Worm (Caenorhabditis elegans) whole organism, L3 larva: Measurements from ENCODE around the gene gpd-3.

Experiments
- aly-2 ChIP-seq: fragments of 150-350 bp; optimal IDR thresholded peaks from 2 replicates; lab custom pipeline; 2014; ENCODE audit warnings: missing biosample characterization, missing genetic modification characterization
- elt-3 ChIP-seq, 3 experiments: fragments of 150-350 bp in 1 of 3; sonication (generic microtip) in 2 of 3; optimal IDR thresholded peaks; 2 replicates in 2 of 3; 4 replicates in 1 of 3; lab custom pipeline; 2014 to 2017; ENCODE audit warnings: missing biosample characterization in 3 of 3, missing genetic modification characterization in 3 of 3
- jun-1 ChIP-seq: fragments of 150-350 bp; optimal IDR thresholded peaks from 2 replicates; lab custom pipeline; 2014; ENCODE audit warnings: missing biosample characterization, missing genetic modification reagents, missing genetic modification characterization
- lin-39 ChIP-seq: fragments of 150-350 bp; optimal IDR thresholded peaks from 2 replicates; lab custom pipeline; 2018; ENCODE audit warnings: missing biosample characterization, missing genetic modification reagents, missing genetic modification characterization
- mml-1 ChIP-seq: fragments of 150-350 bp; sonication (generic microtip); optimal IDR thresholded peaks from 3 replicates; lab custom pipeline; 2014; ENCODE audit warnings: missing biosample characterization, missing genetic modification characterization
- nhr-11 ChIP-seq: fragments of 150-350 bp; optimal IDR thresholded peaks from 2 replicates; lab custom pipeline; 2014; ENCODE audit warnings: missing biosample characterization, missing genetic modification characterization
- pqm-1 ChIP-seq: fragments of 150-350 bp; optimal IDR thresholded peaks from 2 replicates; lab custom pipeline; 2017; ENCODE audit warnings: missing biosample characterization, missing genetic modification characterization, inconsistent platforms
- skn-1 ChIP-seq: fragments of 150-350 bp; optimal IDR thresholded peaks from 2 replicates; lab custom pipeline; 2014; ENCODE audit warnings: missing biosample characterization, missing genetic modification characterization
- ztf-11 ChIP-seq: fragments of 150-350 bp; optimal IDR thresholded peaks from 2 replicates; lab custom pipeline; 2014; ENCODE audit warnings: missing biosample characterization, missing genetic modification characterization

DNA sequence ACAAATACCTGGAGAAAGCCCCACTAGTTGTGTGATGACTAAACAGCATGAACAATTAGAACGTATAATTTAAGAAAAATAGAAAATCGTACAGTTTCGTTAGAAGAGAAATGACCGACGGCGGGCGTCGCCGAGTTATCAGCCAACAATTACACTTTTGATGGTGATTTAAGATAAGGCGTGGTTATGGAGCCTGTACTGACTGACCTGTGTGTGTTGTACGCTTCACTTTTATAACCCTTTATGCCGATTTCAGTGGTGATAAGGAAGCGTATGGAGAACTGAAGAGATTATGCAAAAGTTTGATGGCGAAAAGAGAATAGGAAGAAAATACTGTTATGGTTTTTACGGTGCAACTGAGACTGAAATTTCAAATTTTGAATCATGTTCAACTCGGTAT is 40.0 kb upstream of the gpd-3 start:
- TF ChIP-seq skn-1 (tag; lab: Kevin White, UChicago): no peak
- TF ChIP-seq ztf-11 (tag; lab: Kevin White, UChicago): no peak
- TF ChIP-seq pqm-1 (tag; lab: Kevin White, UChicago): peak; percentile 96
- TF ChIP-seq jun-1 (tag; lab: Kevin White, UChicago): peak; percentile 72
- TF ChIP-seq nhr-11: no peak
- TF ChIP-seq lin-39: no peak
- no peak for TF ChIP-seq mml-1 (tag; lab: Kevin White, UChicago)
- TF ChIP-seq aly-2 (tag; lab: Kevin White, UChicago): no peak
- no peak for TF ChIP-seq elt-3 (tag; optimal IDR thresholded peaks at IDR 0.05; lab: Kevin White, UChicago)
